Worm (Caenorhabditis elegans) whole organism, L3 larva: ENCODE results near the gene Y37H2A.10.

Source experiments
- R02D3.7 ChIP-seq: fragments of 150-350 bp; optimal IDR thresholded peaks from 2 replicates; lab custom pipeline; 2014; ENCODE audit warnings: missing biosample characterization, missing genetic modification characterization
- ZK546.5 ChIP-seq: sonication (generic microtip); optimal IDR thresholded peaks from 2 replicates; lab custom pipeline; 2017; ENCODE audit warnings: missing biosample characterization, missing genetic modification characterization
- aly-2 ChIP-seq: fragments of 150-350 bp; optimal IDR thresholded peaks from 2 replicates; lab custom pipeline; 2014; ENCODE audit warnings: missing biosample characterization, missing genetic modification characterization
- ceh-16 ChIP-seq: sonication (generic microtip); optimal IDR thresholded peaks from 2 replicates; lab custom pipeline; 2017; ENCODE audit warnings: missing biosample characterization, missing genetic modification characterization
- ceh-82 ChIP-seq: fragments of 150-350 bp; optimal IDR thresholded peaks from 2 replicates; lab custom pipeline; 2014; ENCODE audit warnings: missing biosample characterization, missing genetic modification characterization
- ceh-9 ChIP-seq: sonication (generic microtip); optimal IDR thresholded peaks from 2 replicates; lab custom pipeline; 2018; ENCODE audit warnings: missing biosample characterization, missing genetic modification characterization
- egl-27 ChIP-seq: sonication (generic microtip); optimal IDR thresholded peaks from 4 replicates; lab custom pipeline; 2017; ENCODE audit warnings: missing biosample characterization, missing genetic modification reagents, missing genetic modification characterization
- elt-1 ChIP-seq: fragments of 150-350 bp; optimal IDR thresholded peaks from 2 replicates; lab custom pipeline; 2014; ENCODE audit warnings: missing biosample characterization, missing genetic modification characterization
- elt-2 ChIP-seq: sonication (generic microtip); optimal IDR thresholded peaks from 2 replicates; lab custom pipeline; 2016; ENCODE audit warnings: missing genetic modification reagents, mild to moderate bottlenecking, missing genetic modification characterization, missing compliant biosample characterization
- elt-3 ChIP-seq, 3 experiments: fragments of 150-350 bp in 1 of 3; sonication (generic microtip) in 2 of 3; optimal IDR thresholded peaks; 2 replicates in 2 of 3; 4 replicates in 1 of 3; lab custom pipeline; 2014 to 2017; ENCODE audit warnings: missing biosample characterization in 3 of 3, missing genetic modification characterization in 3 of 3
- eor-1 ChIP-seq, 2 experiments: fragments of 150-350 bp; optimal IDR thresholded peaks; 2 replicates each; lab custom pipeline; 2014 to 2018; ENCODE audit warnings: missing biosample characterization in 2 of 2, missing genetic modification characterization in 2 of 2
- fkh-2 ChIP-seq: fragments of 150-350 bp; optimal IDR thresholded peaks from 2 replicates; lab custom pipeline; 2014; ENCODE audit warnings: missing biosample characterization, missing genetic modification reagents, missing genetic modification characterization
- fos-1 ChIP-seq: fragments of 150-350 bp; optimal IDR thresholded peaks from 2 replicates; lab custom pipeline; 2014; ENCODE audit warnings: missing biosample characterization, missing genetic modification characterization
- hmg-11 ChIP-seq: sonication (generic microtip); optimal IDR thresholded peaks from 2 replicates; lab custom pipeline; 2016; ENCODE audit warnings: missing genetic modification characterization, missing compliant biosample characterization
- lin-15B ChIP-seq: fragments of 150-350 bp; optimal IDR thresholded peaks from 2 replicates; lab custom pipeline; 2014; ENCODE audit warnings: missing biosample characterization, missing genetic modification characterization
- lin-39 ChIP-seq: fragments of 150-350 bp; optimal IDR thresholded peaks from 2 replicates; lab custom pipeline; 2018; ENCODE audit warnings: missing biosample characterization, missing genetic modification reagents, missing genetic modification characterization
- lsy-12 ChIP-seq: sonication (generic microtip); optimal IDR thresholded peaks from 2 replicates; lab custom pipeline; 2016; ENCODE audit warnings: mild to moderate bottlenecking, missing genetic modification characterization, missing compliant biosample characterization
- mdl-1 ChIP-seq: fragments of 150-350 bp; optimal IDR thresholded peaks from 2 replicates; lab custom pipeline; 2014; ENCODE audit warnings: missing biosample characterization, missing genetic modification characterization
- nhr-12 ChIP-seq: fragments of 150-350 bp; optimal IDR thresholded peaks from 2 replicates; lab custom pipeline; 2014; ENCODE audit warnings: missing biosample characterization, missing genetic modification characterization
- nhr-237 ChIP-seq: fragments of 150-350 bp; optimal IDR thresholded peaks from 2 replicates; lab custom pipeline; 2014; ENCODE audit warnings: missing biosample characterization, missing genetic modification characterization
- nhr-28 ChIP-seq: fragments of 150-350 bp; optimal IDR thresholded peaks from 2 replicates; lab custom pipeline; 2014; ENCODE audit warnings: missing biosample characterization, missing genetic modification characterization
- nhr-43 ChIP-seq: sonication (generic microtip); optimal IDR thresholded peaks from 2 replicates; lab custom pipeline; 2016; ENCODE audit warnings: mild to moderate bottlenecking, missing genetic modification characterization, missing compliant biosample characterization; ENCODE audit not compliant: poor library complexity, severe bottlenecking
- nhr-76 ChIP-seq: fragments of 150-350 bp; sonication (generic microtip); optimal IDR thresholded peaks from 5 replicates; lab custom pipeline; 2014; ENCODE audit warnings: missing biosample characterization, missing genetic modification characterization
- nhr-77 ChIP-seq: fragments of 150-350 bp; optimal IDR thresholded peaks from 2 replicates; lab custom pipeline; 2014; ENCODE audit warnings: missing biosample characterization, missing genetic modification characterization
- pha-4 ChIP-seq: fragments of 150-350 bp; optimal IDR thresholded peaks from 2 replicates; lab custom pipeline; 2014; ENCODE audit warnings: missing biosample characterization, missing genetic modification reagents, missing genetic modification characterization
- pqm-1 ChIP-seq: fragments of 150-350 bp; optimal IDR thresholded peaks from 2 replicates; lab custom pipeline; 2017; ENCODE audit warnings: missing biosample characterization, missing genetic modification characterization, inconsistent platforms
- sea-2 ChIP-seq: fragments of 150-350 bp; sonication (generic microtip); optimal IDR thresholded peaks from 4 replicates; lab custom pipeline; 2014; ENCODE audit warnings: missing biosample characterization, missing genetic modification reagents, missing genetic modification characterization
- skn-1 ChIP-seq: fragments of 150-350 bp; optimal IDR thresholded peaks from 2 replicates; lab custom pipeline; 2014; ENCODE audit warnings: missing biosample characterization, missing genetic modification characterization
- tbx-2 ChIP-seq: sonication (generic microtip); optimal IDR thresholded peaks from 2 replicates; lab custom pipeline; 2016; ENCODE audit warnings: mild to moderate bottlenecking, missing genetic modification characterization, missing compliant biosample characterization
- zag-1 ChIP-seq: fragments of 150-350 bp; optimal IDR thresholded peaks from 2 replicates; lab custom pipeline; 2014; ENCODE audit warnings: missing biosample characterization, missing genetic modification characterization
- ztf-11 ChIP-seq: fragments of 150-350 bp; optimal IDR thresholded peaks from 2 replicates; lab custom pipeline; 2014; ENCODE audit warnings: missing biosample characterization, missing genetic modification characterization

The Y37H2A.10 gene

DNA sequence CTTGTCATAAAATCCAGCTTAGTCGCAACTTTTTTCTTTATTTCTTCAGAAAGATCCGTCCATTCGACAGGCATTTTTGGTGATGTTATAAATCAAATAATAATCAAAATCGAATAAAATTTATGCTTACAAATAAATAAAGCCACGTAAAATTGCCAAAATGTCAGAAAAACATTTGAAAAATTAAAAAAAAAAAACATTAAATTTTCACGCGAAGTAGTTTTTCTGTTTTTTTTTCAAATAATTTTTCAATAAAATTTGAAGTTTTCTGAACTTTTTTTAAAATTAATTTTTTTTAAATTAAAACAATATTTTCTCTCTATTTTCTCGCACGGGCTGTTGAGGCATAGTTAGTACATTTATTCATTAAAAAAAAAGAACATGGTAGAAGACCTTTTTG, 39.9 kb downstream of the Y37H2A.10 start, which contains the start of gene C31G12.4:
C31G12.4 (minus strand) TSS at position 101 of the 400 bp plus-strand sequence.
- TF ChIP-seq skn-1 (tag; lab: Kevin White, UChicago), result no peak
- no peak for TF ChIP-seq nhr-237 (tag; lab: Kevin White, UChicago)
- no peak for TF ChIP-seq ceh-82 (tag; lab: Kevin White, UChicago)
- TF ChIP-seq fkh-2, result no peak
- no peak for TF ChIP-seq ceh-9 (tag; lab: Kevin White, UChicago)
- TF ChIP-seq pha-4 (tag; lab: Kevin White, UChicago), result no peak
- no peak for TF ChIP-seq ceh-16
- no peak for TF ChIP-seq elt-2 (tag; lab: Kevin White, UChicago)
- TF ChIP-seq R02D3.7 (tag; lab: Kevin White, UChicago), result no peak
- no peak for TF ChIP-seq lin-15B
- TF ChIP-seq nhr-76 (tag; lab: Kevin White, UChicago), result no peak
- TF ChIP-seq mdl-1 (tag; lab: Kevin White, UChicago), result no peak
- TF ChIP-seq elt-3 (tag; optimal IDR thresholded peaks at IDR 0.05; lab: Kevin White, UChicago), result no peak
- no peak for TF ChIP-seq egl-27
- TF ChIP-seq elt-1 (tag; lab: Kevin White, UChicago), result no peak
- no peak for TF ChIP-seq ZK546.5 (tag; lab: Kevin White, UChicago)
- no peak for TF ChIP-seq zag-1 (tag; lab: Kevin White, UChicago)
- TF ChIP-seq fos-1 (tag; lab: Kevin White, UChicago), result no peak
- TF ChIP-seq pqm-1 (tag; lab: Kevin White, UChicago), result no peak
- TF ChIP-seq, all 47 proteins: peak for 0

DNA sequence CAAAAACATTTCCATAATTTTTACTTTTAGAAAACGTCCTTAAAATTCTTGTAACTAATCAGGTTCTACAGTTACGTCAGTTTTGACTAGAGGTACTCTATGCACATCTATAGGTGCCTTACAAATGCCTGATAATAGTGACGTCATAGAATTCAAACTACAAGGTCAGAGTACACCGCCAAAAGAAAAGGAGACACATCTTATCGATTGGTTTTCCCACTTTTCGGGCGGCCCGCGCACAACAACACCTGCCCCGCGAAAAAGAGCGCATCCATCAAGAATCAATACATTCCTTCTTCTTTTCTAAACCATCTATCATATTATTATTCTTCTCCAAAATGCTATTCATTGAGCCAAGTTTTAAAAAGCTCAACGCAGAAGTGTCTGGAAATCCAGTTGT, 40.9 kb downstream of the Y37H2A.10 start, which contains the start of gene C31G12.1:
C31G12.1 (plus strand) TSS at position 301 of the 400 bp plus-strand sequence.
- TF ChIP-seq elt-2 (tag; lab: Kevin White, UChicago), result no peak
- no peak for TF ChIP-seq lsy-12 (tag; lab: Kevin White, UChicago)
- TF ChIP-seq skn-1 (tag; lab: Kevin White, UChicago), result no peak
- no peak for TF ChIP-seq pqm-1 (tag; lab: Kevin White, UChicago)
- no peak for TF ChIP-seq ceh-16
- TF ChIP-seq fos-1 (tag; lab: Kevin White, UChicago), result no peak
- no peak for TF ChIP-seq nhr-28
- TF ChIP-seq egl-27, result no peak
- TF ChIP-seq elt-1 (tag; lab: Kevin White, UChicago), result no peak

DNA sequence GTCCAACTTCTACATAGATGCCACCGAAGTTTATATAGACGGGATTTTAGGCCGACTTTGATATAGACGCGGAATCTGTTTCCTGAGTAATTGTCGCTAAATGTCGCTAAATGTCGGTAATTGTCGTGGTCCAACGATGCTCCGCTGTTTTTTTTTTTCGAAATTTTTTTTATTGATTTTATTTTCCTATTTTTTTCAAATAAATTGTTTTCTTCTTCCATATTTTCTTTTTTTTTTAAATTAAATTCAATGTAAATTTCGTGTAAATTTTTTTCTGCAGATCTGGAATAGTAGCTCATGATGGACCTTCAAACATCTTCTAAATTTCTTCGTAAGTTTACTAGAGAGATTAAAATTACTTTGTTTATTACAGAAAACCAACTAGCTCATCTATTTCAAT, 46.1 kb downstream of the Y37H2A.10 start, which contains the start of gene C31G12.3:
C31G12.3 (plus strand) TSS at position 301 of the 400 bp plus-strand sequence.
- TF ChIP-seq ceh-9 (tag; lab: Kevin White, UChicago) (no peak), nhr-237 (tag; lab: Kevin White, UChicago) (no peak), egl-27 (no peak), nhr-77 (no peak), nhr-12 (tag; lab: Kevin White, UChicago) (no peak), nhr-43 (tag; lab: Kevin White, UChicago) (no peak)

DNA sequence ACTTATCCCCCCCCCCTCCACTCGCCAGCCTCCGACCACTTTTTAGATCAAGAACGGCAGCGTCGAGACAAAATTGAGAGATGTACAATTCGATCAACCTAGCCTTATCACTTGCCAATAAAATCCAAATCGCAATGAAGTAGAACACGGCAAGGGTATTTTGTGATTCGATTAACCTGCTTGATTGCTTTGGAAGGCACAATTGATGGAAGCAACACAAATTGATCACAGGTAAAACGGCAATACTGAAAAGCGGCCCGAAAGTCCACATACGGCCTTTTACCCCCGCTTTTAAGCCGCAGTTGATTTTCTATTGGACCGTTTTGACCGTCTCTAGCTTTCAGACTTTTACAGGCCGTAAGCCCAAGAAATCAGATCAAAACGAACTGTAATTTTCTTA, 49.5 kb downstream of the Y37H2A.10 start, which contains the start of gene clec-245:
clec-245 (minus strand) TSS at position 101 of the 400 bp plus-strand sequence.
- TF ChIP-seq tbx-2 (tag; lab: Kevin White, UChicago) (no peak), ZK546.5 (tag; lab: Kevin White, UChicago) (no peak), pha-4 (tag; lab: Kevin White, UChicago) (no peak), nhr-43 (tag; lab: Kevin White, UChicago) (no peak), ceh-82 (tag; lab: Kevin White, UChicago) (no peak), fkh-2 (no peak), zag-1 (tag; lab: Kevin White, UChicago) (no peak), eor-1 (tag; optimal IDR thresholded peaks at IDR 0.05; lab: Kevin White, UChicago) (no peak), ztf-11 (tag; lab: Kevin White, UChicago) (no peak), nhr-28 (no peak)

DNA sequence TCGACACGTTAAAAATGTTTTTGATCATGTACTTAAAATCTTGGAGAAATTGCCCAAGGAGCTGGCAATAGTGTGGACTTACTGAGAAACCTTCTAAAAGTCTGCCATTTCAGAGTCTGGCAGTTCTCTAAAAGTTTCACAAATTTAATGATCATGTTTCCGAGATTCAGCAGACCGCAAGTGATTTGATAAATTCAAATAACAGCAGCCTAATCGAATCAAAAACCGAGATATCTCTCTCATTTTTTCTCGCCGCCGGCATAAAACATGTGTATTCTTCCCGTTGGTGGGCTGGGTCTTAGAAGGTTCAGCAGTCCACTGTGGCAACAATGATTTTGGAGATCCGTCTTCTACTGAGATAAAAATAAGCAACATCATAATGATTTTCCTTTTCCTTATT, 50.4 kb downstream of the Y37H2A.10 start, which contains the start of gene clec-246:
clec-246 (plus strand) TSS at position 301 of the 400 bp plus-strand sequence.
- TF ChIP-seq ZK546.5 (tag; lab: Kevin White, UChicago) (no peak), elt-2 (tag; lab: Kevin White, UChicago) (no peak), eor-1 (tag; optimal IDR thresholded peaks at IDR 0.05; lab: Kevin White, UChicago) (no peak), hmg-11 (tag; lab: Kevin White, UChicago) (no peak), sea-2 (no peak), lin-39 (tag; lab: Kevin White, UChicago) (no peak), fkh-2 (no peak), aly-2 (tag; lab: Kevin White, UChicago) (no peak)
